Worm (Caenorhabditis elegans) whole organism, midembryonic: Measurements from ENCODE around the gene F40H3.1.

Experiments used
- T22C8.4 ChIP-seq: fragments of 200-800 bp; sonication (Bioruptor generic); IDR thresholded peaks from 2 replicates; pipeline ENCODE4 v1.3.6; 2022; ENCODE audit warnings: missing genetic modification characterization, missing compliant biosample characterization
- cog-1 ChIP-seq: sonication (generic microtip); optimal IDR thresholded peaks from 2 replicates; lab custom pipeline; 2016; ENCODE audit warnings: missing genetic modification characterization, missing compliant biosample characterization
- flt-1 ChIP-seq: fragments of 200-800 bp; sonication (Bioruptor generic); IDR thresholded peaks from 2 replicates; pipeline ENCODE4 v1.3.6; 2022; ENCODE audit warnings: missing genetic modification characterization, missing compliant biosample characterization
- klf-2 ChIP-seq: fragments of 200-800 bp; sonication (Bioruptor generic); conservative IDR thresholded peaks from 2 replicates; pipeline ENCODE4 v1.3.6; 2022; ENCODE audit warnings: missing genetic modification reagents, missing genetic modification characterization, missing compliant biosample characterization
- med-1 ChIP-seq: sonication (generic microtip); optimal IDR thresholded peaks from 2 replicates; lab custom pipeline; 2017; ENCODE audit warnings: missing genetic modification characterization, mild to moderate bottlenecking, missing compliant biosample characterization, antibody characterized with exemption, missing genetic modification reagents; ENCODE audit not compliant: insufficient read depth
- ref-1 ChIP-seq: fragments of 200-800 bp; sonication (Bioruptor generic); conservative IDR thresholded peaks from 2 replicates; pipeline ENCODE4 v1.3.6; 2022; ENCODE audit warnings: missing genetic modification reagents, missing genetic modification characterization, missing compliant biosample characterization
- tab-1 ChIP-seq: fragments of 200-800 bp; sonication (Bioruptor generic); IDR thresholded peaks from 2 replicates; pipeline ENCODE4 v1.3.6; 2022; ENCODE audit warnings: missing genetic modification characterization, missing compliant biosample characterization
- ztf-23 ChIP-seq: fragments of 200-800 bp; sonication (Bioruptor generic); IDR thresholded peaks from 2 replicates; pipeline ENCODE4 v1.3.6; 2022; ENCODE audit warnings: missing genetic modification reagents, missing genetic modification characterization, missing compliant biosample characterization
- ztf-29 ChIP-seq: fragments of 200-800 bp; sonication (Bioruptor generic); IDR thresholded peaks from 2 replicates; pipeline ENCODE4 v1.3.6; 2022; ENCODE audit warnings: missing genetic modification reagents, missing genetic modification characterization, missing compliant biosample characterization

DNA sequence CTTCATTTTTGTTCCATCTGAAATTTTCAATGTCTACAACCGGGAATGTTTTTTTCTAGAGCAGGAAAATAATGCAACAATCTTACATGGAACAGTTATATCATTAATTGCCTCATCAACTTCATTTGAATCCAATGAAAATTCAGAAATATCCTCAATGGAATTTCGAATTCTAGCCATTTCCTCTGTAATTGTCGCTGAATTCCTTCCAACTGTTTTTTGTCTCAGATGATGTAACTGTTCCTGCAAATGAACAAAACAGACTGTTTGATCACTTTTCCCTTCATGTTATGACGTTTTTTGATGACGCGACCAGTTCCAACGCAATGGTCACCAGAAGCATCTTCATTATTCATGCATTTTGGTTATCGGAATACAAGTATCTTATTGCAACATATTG, 41.8 kb downstream of the F40H3.1 start:
- TF ChIP-seq med-1 (GFP tag; lab: Kevin White, UChicago): no peak
- no peak for TF ChIP-seq tab-1 (GFP tag; lab: Robert Waterston, UW)
- TF ChIP-seq ref-1 (GFP tag; lab: Robert Waterston, UW): no peak
- TF ChIP-seq ztf-23: no peak
- no peak for TF ChIP-seq flt-1
- TF ChIP-seq T22C8.4 (GFP tag; lab: Robert Waterston, UW): no peak
- TF ChIP-seq ztf-29 (GFP tag; lab: Robert Waterston, UW): no peak
- TF ChIP-seq cog-1 (tag; lab: Kevin White, UChicago): no peak
- TF ChIP-seq klf-2 (GFP tag; lab: Robert Waterston, UW): no peak
